Worm (Caenorhabditis elegans): ENCODE results near the gene C49F5.3.

C49F5.3 gene

DNA sequence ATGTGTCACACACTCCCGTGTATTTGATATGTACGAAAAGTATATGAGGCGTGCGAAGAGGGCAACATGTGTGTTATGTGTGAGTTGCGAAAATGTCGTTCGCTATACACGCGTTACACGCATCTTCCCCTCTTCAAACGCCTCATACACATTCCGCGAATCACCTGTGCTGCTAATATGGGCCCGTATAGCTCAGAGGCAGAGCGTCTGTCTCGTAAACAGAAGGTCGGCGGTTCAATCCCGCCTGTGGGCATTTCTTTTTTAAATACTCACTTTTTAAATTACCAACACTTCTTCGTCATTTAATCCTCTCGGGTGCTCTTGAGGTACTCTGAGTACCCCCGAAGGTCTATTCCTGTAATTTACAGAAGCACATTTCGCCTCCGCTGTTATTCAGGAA is 49.9 kb downstream of the C49F5.3 start (continued):
- TF ChIP-seq chd-7 (tag; optimal IDR thresholded peaks at IDR 0.05) (peak; percentile 39), F57C9.4 (tag; optimal IDR thresholded peaks at IDR 0.05) (no peak), lsl-1 (GFP tag; optimal IDR thresholded peaks at IDR 0.05) (no peak), F55B11.4 (tag; optimal IDR thresholded peaks at IDR 0.05; ENCODE audit: borderline replicate concordance, insufficient read depth) (no peak), hrde-1 (tag; optimal IDR thresholded peaks at IDR 0.05; ENCODE audit: borderline replicate concordance) (peak; percentile 17), mel-28 (tag; optimal IDR thresholded peaks at IDR 0.05; ENCODE audit: borderline replicate concordance) (no peak), nhr-90 (tag; optimal IDR thresholded peaks at IDR 0.05) (peak; percentile 79), ceh-100 (GFP tag; IDR thresholded peaks at IDR 0.05) (no peak), zim-3 (tag; optimal IDR thresholded peaks at IDR 0.05) (peak; percentile 14), aptf-2 (GFP tag; conservative IDR thresholded peaks at IDR 0.05) (no peak), ets-4 (GFP tag; optimal IDR thresholded peaks at IDR 0.05) (peak; percentile 4), efl-1 (GFP tag; optimal IDR thresholded peaks at IDR 0.05) (no peak), B0261.1 (tag; optimal IDR thresholded peaks at IDR 0.05) (peak; percentile 89), xnd-1 (tag; optimal IDR thresholded peaks at IDR 0.05) (no peak), nhr-80 (tag; optimal IDR thresholded peaks at IDR 0.05) (no peak), hsf-1 (GFP tag; IDR thresholded peaks at IDR 0.05) (no peak), lag-1 (GFP tag; IDR thresholded peaks at IDR 0.05) (no peak), madf-6 (GFP tag; IDR thresholded peaks at IDR 0.05) (no peak; the same call in 1 of the 2 replicates), sea-2 (GFP tag; IDR thresholded peaks at IDR 0.05) (peak; percentile 82; the same call in 1 of the 2 replicates), akir-1 (GFP tag; optimal IDR thresholded peaks at IDR 0.05) (no peak), ekl-4 (GFP tag; IDR thresholded peaks at IDR 0.05) (no peak), nhr-120 (GFP tag; IDR thresholded peaks at IDR 0.05) (no peak), ceh-58 (GFP tag; IDR thresholded peaks at IDR 0.05) (no peak), zfh-2 (GFP tag; conservative IDR thresholded peaks at IDR 0.05) (no peak), atf-7 (tag; optimal IDR thresholded peaks at IDR 0.05) (peak; percentile 26), Y53F4B.3 (GFP tag; IDR thresholded peaks at IDR 0.05) (0 out of 2 replicates have a peak, but pooled peaks have one; percentile 26), F37B4.10 (GFP tag; IDR thresholded peaks at IDR 0.05) (no peak), nhr-27 (tag; optimal IDR thresholded peaks at IDR 0.05) (no peak), ztf-3 (GFP tag; optimal IDR thresholded peaks at IDR 0.05) (no peak), fkh-3 (tag; optimal IDR thresholded peaks at IDR 0.05) (no peak), ztf-18 (tag; optimal IDR thresholded peaks at IDR 0.05) (peak; percentile 58), Y95B8A.8 (GFP tag; IDR thresholded peaks at IDR 0.05) (no peak), ceh-27 (GFP tag; optimal IDR thresholded peaks at IDR 0.05) (peak; percentile 3), ztf-28 (GFP tag; IDR thresholded peaks at IDR 0.05) (peak; percentile 71; the same call in 1 of the 2 replicates), ztf-26 (tag; optimal IDR thresholded peaks at IDR 0.05) (no peak), madf-10 (tag; optimal IDR thresholded peaks at IDR 0.05) (peak; percentile 35), ceh-79 (tag; optimal IDR thresholded peaks at IDR 0.05) (no peak), snpc-1.1 (tag; optimal IDR thresholded peaks at IDR 0.05; ENCODE audit: insufficient read depth) (no peak), Y67H2A.10 (GFP tag; conservative IDR thresholded peaks at IDR 0.05) (no peak), rcor-1 (GFP tag; IDR thresholded peaks at IDR 0.05) (peak; percentile 27; the same call in 1 of the 2 replicates), nfyb-1 (GFP tag; IDR thresholded peaks at IDR 0.05) (peak; percentile 67)
